Worm (Caenorhabditis elegans): ENCODE measurements around the gene mfn-1.
A peak's percentile ranks its signal among the peaks of the same experiment; 100 is the strongest.

The mfn-1 gene

DNA sequence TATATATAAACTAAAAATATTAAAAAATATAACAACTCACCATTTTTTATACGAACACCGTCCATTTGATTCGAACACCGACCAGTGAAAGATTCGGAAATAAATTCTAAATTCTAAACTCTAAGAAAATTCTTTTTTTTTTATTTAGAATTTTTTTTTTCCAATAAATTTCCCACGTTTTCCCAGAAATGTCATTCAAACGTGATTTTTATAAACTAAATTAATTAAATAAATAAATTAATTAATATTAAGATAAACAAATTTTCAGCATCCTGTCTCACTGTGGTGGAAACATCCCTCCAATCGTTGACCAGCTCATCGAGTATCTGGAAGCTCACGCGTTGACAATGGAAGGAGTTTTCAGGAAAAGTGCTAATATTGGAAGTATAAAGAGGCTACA lies 4.3 kb downstream of the mfn-1 start, which contains the start of gene klp-17:
Gene klp-17 (minus strand): TSS at position 101 of the 400 bp plus-strand sequence.
- TF ChIP-seq F44E2.7 (GFP tag; IDR thresholded peaks at IDR 0.05) (no peak), nhr-237 (tag; optimal IDR thresholded peaks at IDR 0.05) (no peak), unc-62 (GFP tag; optimal IDR thresholded peaks at IDR 0.05 in 1 of 2) (no peak), unc-62 (tag; optimal IDR thresholded peaks at IDR 0.05) (no peak), nhr-42 (GFP tag; IDR thresholded peaks at IDR 0.05) (no peak), snpc-4 (tag; optimal IDR thresholded peaks at IDR 0.05) (no peak), daf-8 (GFP tag; IDR thresholded peaks at IDR 0.05) (no peak), T26A8.4 (GFP tag; IDR thresholded peaks at IDR 0.05) (no peak)

DNA sequence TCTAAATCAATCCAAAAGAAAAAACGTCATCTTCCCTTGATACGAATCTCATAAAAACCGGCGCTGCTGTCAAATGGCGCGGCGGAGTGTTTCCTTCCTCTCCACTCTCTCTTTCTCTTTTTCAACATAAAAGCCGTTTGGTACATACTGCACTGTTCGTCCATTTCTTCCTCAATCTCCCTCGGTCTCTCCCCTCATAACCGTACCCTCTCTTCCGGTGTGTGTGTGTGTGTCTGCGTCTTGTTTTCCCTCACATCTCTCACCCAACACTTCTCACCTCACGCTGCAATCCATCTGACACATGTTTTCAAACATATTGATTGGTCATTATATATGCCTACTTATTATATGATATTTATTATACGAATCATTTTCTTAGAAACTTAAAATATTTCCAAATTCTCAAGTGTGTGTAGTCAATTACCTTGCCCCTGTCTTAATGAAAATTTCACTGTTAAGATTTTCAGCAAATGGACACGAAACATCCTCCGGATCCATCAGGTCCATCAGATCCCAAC lies 7.3 kb downstream of the mfn-1 start, which contains the start of the genes aars-1 and rga-1:
Gene aars-1 (minus strand): TSS at position 71 of the 518 bp plus-strand sequence.
Gene rga-1 (plus strand): TSS at position 468 of the 518 bp plus-strand sequence.
- TF ChIP-seq madf-5 (GFP tag; IDR thresholded peaks at IDR 0.05), result no peak
- TF ChIP-seq php-3 (GFP tag; IDR thresholded peaks at IDR 0.05), result peak; percentile 74
- TF ChIP-seq mdl-1 (tag; optimal IDR thresholded peaks at IDR 0.05), result peak in 1 of 2 experiments; percentile 82
- TF ChIP-seq ces-1 (GFP tag; optimal IDR thresholded peaks at IDR 0.05), result no peak
- TF ChIP-seq Y75B8A.6 (GFP tag; IDR thresholded peaks at IDR 0.05), result no peak
- TF ChIP-seq nhr-6 (tag; optimal IDR thresholded peaks at IDR 0.05), result peak; percentile 51
- peak; percentile 79 for TF ChIP-seq mes-2 (tag; optimal IDR thresholded peaks at IDR 0.05; ENCODE audit: poor library complexity, severe bottlenecking)
- no peak for TF ChIP-seq sdz-12 (GFP tag; optimal IDR thresholded peaks at IDR 0.05)
- TF ChIP-seq ceh-28 (tag; optimal IDR thresholded peaks at IDR 0.05), result peak; percentile 11
- TF ChIP-seq T26A8.4 (GFP tag; IDR thresholded peaks at IDR 0.05), result peak; percentile 63; the same call in 1 of the 2 replicates
- peak; percentile 86 for TF ChIP-seq nhr-28 (tag; optimal IDR thresholded peaks at IDR 0.05)
- peak; percentile 45; the same call in 1 of the 2 replicates for TF ChIP-seq hmg-1.1 (GFP tag; IDR thresholded peaks at IDR 0.05)
- no peak for TF ChIP-seq skn-1 (tag; optimal IDR thresholded peaks at IDR 0.05)
- TF ChIP-seq daf-12 (tag; optimal IDR thresholded peaks at IDR 0.05), result no peak
- TF ChIP-seq gei-8 (GFP tag; optimal IDR thresholded peaks at IDR 0.05), result no peak
- TF ChIP-seq saeg-2 (GFP tag; IDR thresholded peaks at IDR 0.05), result 0 out of 2 replicates have a peak, but pooled peaks have one; percentile 23
- TF ChIP-seq jun-1 (tag; optimal IDR thresholded peaks at IDR 0.05), result peak; percentile 26
- TF ChIP-seq nhr-102 (tag; optimal IDR thresholded peaks at IDR 0.05), result peak; percentile 30
- peak; percentile 54 for TF ChIP-seq zip-2 (tag; optimal IDR thresholded peaks at IDR 0.05)
- peak; percentile 67 for TF ChIP-seq mep-1 (tag; optimal IDR thresholded peaks at IDR 0.05)
- no peak for TF ChIP-seq unc-130 (GFP tag; optimal IDR thresholded peaks at IDR 0.05)
- no peak for TF ChIP-seq ZK546.5 (tag; optimal IDR thresholded peaks at IDR 0.05)
- TF ChIP-seq pha-4 (GFP tag; IDR thresholded peaks at IDR 0.05), result peak; percentile 65; the same call in 1 of the 2 replicates
- no peak for TF ChIP-seq pha-4 (tag; optimal IDR thresholded peaks at IDR 0.05)
- peak; percentile 22 for TF ChIP-seq lin-13 (GFP tag; optimal IDR thresholded peaks at IDR 0.05)
- peak; percentile 79 for TF ChIP-seq dve-1 (tag; optimal IDR thresholded peaks at IDR 0.05; ENCODE audit: insufficient read depth)
- peak; percentile 54 for TF ChIP-seq dpl-1 (GFP tag; optimal IDR thresholded peaks at IDR 0.05)
- TF ChIP-seq dmd-6 (GFP tag; IDR thresholded peaks at IDR 0.05), result peak; percentile 81
- TF ChIP-seq nhr-76 (tag; optimal IDR thresholded peaks at IDR 0.05), result no peak
- TF ChIP-seq lsy-2 (tag; optimal IDR thresholded peaks at IDR 0.05), result peak in 1 of 2 experiments; percentile 72
- TF ChIP-seq hif-1 (tag; optimal IDR thresholded peaks at IDR 0.05), result peak in 1 of 2 experiments; percentile 19
- TF ChIP-seq hlh-30 (tag; optimal IDR thresholded peaks at IDR 0.05; ENCODE audit: insufficient read depth), result peak; percentile 89
- TF ChIP-seq fkh-10 (GFP tag; optimal IDR thresholded peaks at IDR 0.05), result no peak
- TF ChIP-seq pqm-1 (tag; optimal IDR thresholded peaks at IDR 0.05), result peak; percentile 46
- 0 out of 2 replicates have a peak, but pooled peaks have one; percentile 12 for TF ChIP-seq arid-1 (GFP tag; conservative IDR thresholded peaks at IDR 0.05)
- TF ChIP-seq tra-1 (GFP tag; IDR thresholded peaks at IDR 0.05), result peak; percentile 46; the same call in 1 of the 2 replicates
- peak; percentile 60 for TF ChIP-seq spr-1 (tag; optimal IDR thresholded peaks at IDR 0.05)
- TF ChIP-seq egl-27 (tag; optimal IDR thresholded peaks at IDR 0.05), result no peak
- TF ChIP-seq mxl-3 (GFP tag; optimal IDR thresholded peaks at IDR 0.05), result peak; percentile 91
- TF ChIP-seq aha-1 (tag), result peak; percentile 96
- no peak for TF ChIP-seq zag-1 (tag; optimal IDR thresholded peaks at IDR 0.05)
- peak; percentile 95 for TF ChIP-seq nhr-48 (tag; optimal IDR thresholded peaks at IDR 0.05)
- TF ChIP-seq F44E2.7 (GFP tag; IDR thresholded peaks at IDR 0.05), result no peak
- TF ChIP-seq hlh-11 (tag; optimal IDR thresholded peaks at IDR 0.05), result peak; percentile 94
